Worm (Caenorhabditis elegans): ENCODE results near the gene amt-4.

ce11 chrX:4616832-4617231, 51.7 kb downstream of the amt-4 start:
- TF ChIP-seq nhr-11 (tag; optimal IDR thresholded peaks at IDR 0.05) = no peak
- TF ChIP-seq mdl-1 (tag; optimal IDR thresholded peaks at IDR 0.05) = no peak
- no peak for TF ChIP-seq ceh-9 (tag; optimal IDR thresholded peaks at IDR 0.05)
- TF ChIP-seq elt-2 (tag; optimal IDR thresholded peaks at IDR 0.05) = no peak
- TF ChIP-seq ZK546.5 (tag; optimal IDR thresholded peaks at IDR 0.05) = no peak
- TF ChIP-seq egl-27 (tag; optimal IDR thresholded peaks at IDR 0.05) = no peak
- no peak for TF ChIP-seq elt-3 (tag; optimal IDR thresholded peaks at IDR 0.05)

Data from whole organism, L3 larva.